Worm (Caenorhabditis elegans) whole organism, L3 larva: Measurements from ENCODE around the gene sar-1.

Experiments
- R02D3.7 ChIP-seq: fragments of 150-350 bp; optimal IDR thresholded peaks from 2 replicates; lab custom pipeline; 2014; ENCODE audit warnings: missing biosample characterization, missing genetic modification characterization
- ZK546.5 ChIP-seq: sonication (generic microtip); optimal IDR thresholded peaks from 2 replicates; lab custom pipeline; 2017; ENCODE audit warnings: missing biosample characterization, missing genetic modification characterization
- aly-2 ChIP-seq: fragments of 150-350 bp; optimal IDR thresholded peaks from 2 replicates; lab custom pipeline; 2014; ENCODE audit warnings: missing biosample characterization, missing genetic modification characterization
- ama-1 ChIP-seq: fragments of 150-350 bp; optimal IDR thresholded peaks from 2 replicates; lab custom pipeline; 2018
- ceh-16 ChIP-seq: sonication (generic microtip); optimal IDR thresholded peaks from 2 replicates; lab custom pipeline; 2017; ENCODE audit warnings: missing biosample characterization, missing genetic modification characterization
- ceh-28 ChIP-seq: fragments of 150-350 bp; optimal IDR thresholded peaks from 2 replicates; lab custom pipeline; 2014; ENCODE audit warnings: missing biosample characterization, missing genetic modification reagents, missing genetic modification characterization
- ceh-9 ChIP-seq: sonication (generic microtip); optimal IDR thresholded peaks from 2 replicates; lab custom pipeline; 2018; ENCODE audit warnings: missing biosample characterization, missing genetic modification characterization
- daf-12 ChIP-seq: fragments of 150-350 bp; optimal IDR thresholded peaks from 2 replicates; lab custom pipeline; 2014; ENCODE audit warnings: missing biosample characterization, missing genetic modification reagents, missing genetic modification characterization
- egl-5 ChIP-seq: fragments of 150-350 bp; optimal IDR thresholded peaks from 2 replicates; lab custom pipeline; 2017; ENCODE audit warnings: missing biosample characterization, missing genetic modification reagents, missing genetic modification characterization, inconsistent platforms
- elt-2 ChIP-seq: sonication (generic microtip); optimal IDR thresholded peaks from 2 replicates; lab custom pipeline; 2016; ENCODE audit warnings: missing genetic modification reagents, mild to moderate bottlenecking, missing genetic modification characterization, missing compliant biosample characterization
- elt-3 ChIP-seq, 3 experiments: fragments of 150-350 bp in 1 of 3; sonication (generic microtip) in 2 of 3; optimal IDR thresholded peaks; 2 replicates in 2 of 3; 4 replicates in 1 of 3; lab custom pipeline; 2014 to 2017; ENCODE audit warnings: missing biosample characterization in 3 of 3, missing genetic modification characterization in 3 of 3
- eor-1 ChIP-seq, 2 experiments: fragments of 150-350 bp; optimal IDR thresholded peaks; 2 replicates each; lab custom pipeline; 2014 to 2018; ENCODE audit warnings: missing biosample characterization in 2 of 2, missing genetic modification characterization in 2 of 2
- fkh-10 ChIP-seq: sonication (generic microtip); optimal IDR thresholded peaks from 2 replicates; lab custom pipeline; 2017; ENCODE audit warnings: missing biosample characterization, missing genetic modification reagents, missing genetic modification characterization
- fkh-2 ChIP-seq: fragments of 150-350 bp; optimal IDR thresholded peaks from 2 replicates; lab custom pipeline; 2014; ENCODE audit warnings: missing biosample characterization, missing genetic modification reagents, missing genetic modification characterization
- fos-1 ChIP-seq: fragments of 150-350 bp; optimal IDR thresholded peaks from 2 replicates; lab custom pipeline; 2014; ENCODE audit warnings: missing biosample characterization, missing genetic modification characterization
- hmg-11 ChIP-seq: sonication (generic microtip); optimal IDR thresholded peaks from 2 replicates; lab custom pipeline; 2016; ENCODE audit warnings: missing genetic modification characterization, missing compliant biosample characterization
- jun-1 ChIP-seq: fragments of 150-350 bp; optimal IDR thresholded peaks from 2 replicates; lab custom pipeline; 2014; ENCODE audit warnings: missing biosample characterization, missing genetic modification reagents, missing genetic modification characterization
- lin-15B ChIP-seq: fragments of 150-350 bp; optimal IDR thresholded peaks from 2 replicates; lab custom pipeline; 2014; ENCODE audit warnings: missing biosample characterization, missing genetic modification characterization
- lin-39 ChIP-seq: fragments of 150-350 bp; optimal IDR thresholded peaks from 2 replicates; lab custom pipeline; 2018; ENCODE audit warnings: missing biosample characterization, missing genetic modification reagents, missing genetic modification characterization
- lsy-12 ChIP-seq: sonication (generic microtip); optimal IDR thresholded peaks from 2 replicates; lab custom pipeline; 2016; ENCODE audit warnings: mild to moderate bottlenecking, missing genetic modification characterization, missing compliant biosample characterization
- mdl-1 ChIP-seq: fragments of 150-350 bp; optimal IDR thresholded peaks from 2 replicates; lab custom pipeline; 2014; ENCODE audit warnings: missing biosample characterization, missing genetic modification characterization
- mml-1 ChIP-seq: fragments of 150-350 bp; sonication (generic microtip); optimal IDR thresholded peaks from 3 replicates; lab custom pipeline; 2014; ENCODE audit warnings: missing biosample characterization, missing genetic modification characterization
- nfya-1 ChIP-seq: sonication (generic microtip); optimal IDR thresholded peaks from 2 replicates; lab custom pipeline; 2017; ENCODE audit warnings: missing genetic modification characterization, mild to moderate bottlenecking, missing compliant biosample characterization, antibody characterized with exemption, moderate library complexity; ENCODE audit not compliant: insufficient read depth
- nhr-11 ChIP-seq: fragments of 150-350 bp; optimal IDR thresholded peaks from 2 replicates; lab custom pipeline; 2014; ENCODE audit warnings: missing biosample characterization, missing genetic modification characterization
- nhr-12 ChIP-seq: fragments of 150-350 bp; optimal IDR thresholded peaks from 2 replicates; lab custom pipeline; 2014; ENCODE audit warnings: missing biosample characterization, missing genetic modification characterization
- nhr-237 ChIP-seq: fragments of 150-350 bp; optimal IDR thresholded peaks from 2 replicates; lab custom pipeline; 2014; ENCODE audit warnings: missing biosample characterization, missing genetic modification characterization
- nhr-25 ChIP-seq: sonication (generic microtip); optimal IDR thresholded peaks from 2 replicates; lab custom pipeline; 2017; ENCODE audit warnings: missing biosample characterization, missing genetic modification characterization
- nhr-28 ChIP-seq: fragments of 150-350 bp; optimal IDR thresholded peaks from 2 replicates; lab custom pipeline; 2014; ENCODE audit warnings: missing biosample characterization, missing genetic modification characterization
- nhr-43 ChIP-seq: sonication (generic microtip); optimal IDR thresholded peaks from 2 replicates; lab custom pipeline; 2016; ENCODE audit warnings: mild to moderate bottlenecking, missing genetic modification characterization, missing compliant biosample characterization; ENCODE audit not compliant: poor library complexity, severe bottlenecking
- nhr-67 ChIP-seq: fragments of 150-350 bp; optimal IDR thresholded peaks from 2 replicates; lab custom pipeline; 2014; ENCODE audit warnings: missing biosample characterization, missing genetic modification characterization
- nhr-76 ChIP-seq: fragments of 150-350 bp; sonication (generic microtip); optimal IDR thresholded peaks from 5 replicates; lab custom pipeline; 2014; ENCODE audit warnings: missing biosample characterization, missing genetic modification characterization
- nhr-77 ChIP-seq: fragments of 150-350 bp; optimal IDR thresholded peaks from 2 replicates; lab custom pipeline; 2014; ENCODE audit warnings: missing biosample characterization, missing genetic modification characterization
- pha-4 ChIP-seq: fragments of 150-350 bp; optimal IDR thresholded peaks from 2 replicates; lab custom pipeline; 2014; ENCODE audit warnings: missing biosample characterization, missing genetic modification reagents, missing genetic modification characterization
- pqm-1 ChIP-seq: fragments of 150-350 bp; optimal IDR thresholded peaks from 2 replicates; lab custom pipeline; 2017; ENCODE audit warnings: missing biosample characterization, missing genetic modification characterization, inconsistent platforms
- sea-2 ChIP-seq: fragments of 150-350 bp; sonication (generic microtip); optimal IDR thresholded peaks from 4 replicates; lab custom pipeline; 2014; ENCODE audit warnings: missing biosample characterization, missing genetic modification reagents, missing genetic modification characterization
- skn-1 ChIP-seq: fragments of 150-350 bp; optimal IDR thresholded peaks from 2 replicates; lab custom pipeline; 2014; ENCODE audit warnings: missing biosample characterization, missing genetic modification characterization
- snpc-4 ChIP-seq: fragments of 150-350 bp; optimal IDR thresholded peaks from 2 replicates; lab custom pipeline; 2014; ENCODE audit warnings: missing biosample characterization, missing genetic modification characterization
- tbx-2 ChIP-seq: sonication (generic microtip); optimal IDR thresholded peaks from 2 replicates; lab custom pipeline; 2016; ENCODE audit warnings: mild to moderate bottlenecking, missing genetic modification characterization, missing compliant biosample characterization
- unc-39 ChIP-seq: sonication (generic microtip); optimal IDR thresholded peaks from 4 replicates; lab custom pipeline; 2017; ENCODE audit warnings: missing biosample characterization, missing genetic modification characterization
- unc-62 ChIP-seq: fragments of 150-350 bp; sonication (generic microtip); optimal IDR thresholded peaks from 4 replicates; lab custom pipeline; 2014; ENCODE audit warnings: missing biosample characterization, missing genetic modification reagents, missing genetic modification characterization
- zag-1 ChIP-seq: fragments of 150-350 bp; optimal IDR thresholded peaks from 2 replicates; lab custom pipeline; 2014; ENCODE audit warnings: missing biosample characterization, missing genetic modification characterization
- ztf-11 ChIP-seq: fragments of 150-350 bp; optimal IDR thresholded peaks from 2 replicates; lab custom pipeline; 2014; ENCODE audit warnings: missing biosample characterization, missing genetic modification characterization
- ztf-4 ChIP-seq: fragments of 150-350 bp; optimal IDR thresholded peaks from 2 replicates; lab custom pipeline; 2014; ENCODE audit warnings: missing biosample characterization, missing genetic modification characterization

Gene sar-1

DNA sequence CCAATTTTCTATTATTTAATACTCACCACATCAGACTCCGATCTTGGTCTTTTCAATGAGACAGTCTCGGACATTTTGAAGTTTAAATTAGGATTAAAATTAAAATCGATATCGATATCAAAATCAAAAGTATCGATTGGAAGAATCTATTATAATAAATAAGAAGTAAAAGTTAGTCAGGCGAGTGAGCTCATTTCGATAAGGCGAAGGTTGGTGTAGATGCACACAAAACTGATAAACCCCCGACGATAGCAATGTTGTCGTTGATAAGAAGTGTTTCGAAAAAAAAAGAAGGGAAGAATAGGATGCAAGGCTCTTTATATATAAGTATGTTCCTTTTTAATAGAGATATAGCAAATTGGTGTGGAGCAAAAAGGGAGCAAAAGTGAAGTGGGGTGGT is 30.6 kb downstream of the sar-1 start, which contains the start of gene M01H9.4:
Gene M01H9.4 (minus strand): TSS at position 379 of the 400 bp plus-strand sequence.
- TF ChIP-seq ceh-28 (peak; percentile 60), lsy-12 (tag; lab: Kevin White, UChicago) (no peak), pha-4 (tag; lab: Kevin White, UChicago) (peak; percentile 55), elt-2 (tag; lab: Kevin White, UChicago) (peak; percentile 97), jun-1 (peak; percentile 70), pqm-1 (tag; lab: Kevin White, UChicago) (peak; percentile 82), nhr-25 (tag; lab: Kevin White, UChicago) (no peak)

ce11 chrIV:4481298-4481697 is 31.8 kb downstream of the sar-1 start:
- TF ChIP-seq sea-2 (GFP tag; lab: Kevin White, UChicago) (no peak), elt-2 (tag; lab: Kevin White, UChicago) (peak; percentile 59), pqm-1 (tag; lab: Kevin White, UChicago) (peak; percentile 22)
- TF ChIP-seq, all 47 proteins: peak for 2

DNA sequence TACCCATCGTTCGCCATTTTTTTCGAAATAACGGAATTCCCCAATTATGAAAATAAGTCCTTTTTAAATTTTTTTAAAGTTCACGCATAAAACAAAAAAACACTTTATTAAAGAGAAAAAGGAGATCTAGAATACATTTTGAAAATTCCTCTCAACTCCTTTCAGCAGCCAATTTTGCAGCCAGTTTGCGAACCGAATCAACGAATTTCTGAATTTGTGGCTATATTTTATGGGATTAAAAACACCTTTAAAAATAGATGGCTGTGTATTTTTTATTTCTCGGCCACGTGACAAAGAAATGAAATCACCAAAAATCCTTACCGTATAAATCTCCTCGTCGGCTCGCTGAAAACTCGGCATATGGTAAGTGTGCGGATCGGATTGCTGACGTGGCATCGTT is 33.1 kb downstream of the sar-1 start, which contains the start of gene M01H9.10:
Gene M01H9.10 (minus strand): TSS at position 101 of the 400 bp plus-strand sequence.
- TF ChIP-seq zag-1 (tag; lab: Kevin White, UChicago) (no peak), sea-2 (GFP tag; lab: Kevin White, UChicago) (no peak), elt-3 (tag; optimal IDR thresholded peaks at IDR 0.05; lab: Kevin White, UChicago) (no peak)

ce11 chrIV:4478612-4479011 is 34.5 kb downstream of the sar-1 start:
- TF ChIP-seq pha-4 (tag; lab: Kevin White, UChicago) (peak; percentile 24), ceh-16 (tag; lab: Kevin White, UChicago) (no peak), pqm-1 (tag; lab: Kevin White, UChicago) (peak; percentile 31)

- TF ChIP-seq sea-2 (GFP tag; lab: Kevin White, UChicago) (no peak), unc-62 (GFP tag; lab: Kevin White, UChicago) (no peak), nhr-237 (tag; lab: Kevin White, UChicago) (no peak), unc-39 (tag; lab: Kevin White, UChicago) (no peak), ceh-9 (tag; lab: Kevin White, UChicago) (no peak), ceh-28 (no peak), fos-1 (tag; lab: Kevin White, UChicago) (no peak), pqm-1 (tag; lab: Kevin White, UChicago) (peak; percentile 41), elt-3 (tag; optimal IDR thresholded peaks at IDR 0.05; lab: Kevin White, UChicago) (no peak), ZK546.5 (tag; lab: Kevin White, UChicago) (no peak), fkh-2 (tag; lab: Kevin White, UChicago) (no peak), lin-39 (tag; lab: Kevin White, UChicago) (peak; percentile 71), nhr-77 (tag; lab: Kevin White, UChicago) (no peak), tbx-2 (tag; lab: Kevin White, UChicago) (no peak), nhr-12 (tag; lab: Kevin White, UChicago) (no peak), fkh-10 (GFP tag; lab: Kevin White, UChicago) (no peak), eor-1 (tag; optimal IDR thresholded peaks at IDR 0.05; lab: Kevin White, UChicago) (no peak), R02D3.7 (tag; lab: Kevin White, UChicago) (no peak), nhr-43 (no peak), jun-1 (no peak), lin-15B (tag; lab: Kevin White, UChicago) (peak; percentile 13), daf-12 (tag; lab: Kevin White, UChicago) (no peak), skn-1 (tag; lab: Kevin White, UChicago) (no peak), nhr-67 (no peak), aly-2 (no peak), egl-5 (tag; lab: Kevin White, UChicago) (no peak), elt-2 (tag; lab: Kevin White, UChicago) (peak; percentile 59), lsy-12 (tag; lab: Kevin White, UChicago) (peak; percentile 33), nfya-1 (tag; lab: Kevin White, UChicago) (peak; percentile 64), nhr-28 (no peak), ztf-11 (tag; lab: Kevin White, UChicago) (no peak), ztf-4 (tag; lab: Kevin White, UChicago) (no peak), zag-1 (tag; lab: Kevin White, UChicago) (no peak), snpc-4 (tag; lab: Kevin White, UChicago) (no peak), nhr-76 (no peak), mml-1 (tag; lab: Kevin White, UChicago) (no peak), hmg-11 (no peak), pha-4 (tag; lab: Kevin White, UChicago) (peak; percentile 54), ceh-16 (tag; lab: Kevin White, UChicago) (no peak), mdl-1 (peak; percentile 63), nhr-25 (tag; lab: Kevin White, UChicago) (peak; percentile 46), ama-1 (peak; percentile 70), nhr-11 (tag; lab: Kevin White, UChicago) (no peak)
These were observed 36.1 kb downstream of the sar-1 start, which contains the start of gene M01H9.3 for ce11 chrIV:4477009-4477471. Gene M01H9.3, minus strand, starts transcription at chrIV:4477059.
